Worm (Caenorhabditis elegans): ENCODE measurements around the gene K01D12.1.

K01D12.1 gene

ce11 chrV:12377256-12377655, at the start of gene K01D12.1:
TSS of gene K01D12.1 (plus strand) at chrV:12377556.
- TF ChIP-seq him-1 (tag; optimal IDR thresholded peaks at IDR 0.05) (no peak), dao-5 (tag; optimal IDR thresholded peaks at IDR 0.05) (no peak), W03F9.2 (tag; optimal IDR thresholded peaks at IDR 0.05) (no peak)

- TF ChIP-seq dao-5 (tag; optimal IDR thresholded peaks at IDR 0.05) = no peak
- TF ChIP-seq W03F9.2 (tag; optimal IDR thresholded peaks at IDR 0.05) = no peak
- no peak for TF ChIP-seq him-1 (tag; optimal IDR thresholded peaks at IDR 0.05)
These were observed 48.2 kb upstream of the K01D12.1 start for ce11 chrV:12329173-12329572.

ce11 chrV:12331820-12332219, 45.5 kb upstream of the K01D12.1 start:
- TF ChIP-seq dao-5 (tag; optimal IDR thresholded peaks at IDR 0.05) (no peak), him-1 (tag; optimal IDR thresholded peaks at IDR 0.05) (no peak), W03F9.2 (tag; optimal IDR thresholded peaks at IDR 0.05) (no peak)

ce11 chrV:12334387-12334786, 43.0 kb upstream of the K01D12.1 start:
- no peak for TF ChIP-seq dao-5 (tag; optimal IDR thresholded peaks at IDR 0.05)
- no peak for TF ChIP-seq W03F9.2 (tag; optimal IDR thresholded peaks at IDR 0.05)
- no peak for TF ChIP-seq him-1 (tag; optimal IDR thresholded peaks at IDR 0.05)

ce11 chrV:12337894-12338293, 39.5 kb upstream of the K01D12.1 start, which contains the start of gene twk-13:
TSS of gene twk-13 (minus strand) at chrV:12337994.
- TF ChIP-seq dao-5 (tag; optimal IDR thresholded peaks at IDR 0.05) (no peak), him-1 (tag; optimal IDR thresholded peaks at IDR 0.05) (no peak), W03F9.2 (tag; optimal IDR thresholded peaks at IDR 0.05) (no peak)

- TF ChIP-seq him-1 (tag; optimal IDR thresholded peaks at IDR 0.05) = peak; percentile 83
- TF ChIP-seq W03F9.2 (tag; optimal IDR thresholded peaks at IDR 0.05) = peak; percentile 96
- no peak for TF ChIP-seq dao-5 (tag; optimal IDR thresholded peaks at IDR 0.05)
These were observed 33.9 kb upstream of the K01D12.1 start, which contains the start of gene tomm-20 for ce11 chrV:12343419-12343969. TSS of gene tomm-20 (minus strand) at chrV:12343469.

ce11 chrV:12344845-12345244, 32.5 kb upstream of the K01D12.1 start, which contains the start of gene F23H12.3:
TSS of gene F23H12.3 (plus strand) at chrV:12345145.
- TF ChIP-seq dao-5 (tag; optimal IDR thresholded peaks at IDR 0.05) (no peak), him-1 (tag; optimal IDR thresholded peaks at IDR 0.05) (no peak), W03F9.2 (tag; optimal IDR thresholded peaks at IDR 0.05) (no peak)

ce11 chrV:12345808-12346207, 31.5 kb upstream of the K01D12.1 start, which contains the start of gene snb-2:
TSS of gene snb-2 (minus strand) at chrV:12345908.
- TF ChIP-seq dao-5 (tag; optimal IDR thresholded peaks at IDR 0.05) (no peak), W03F9.2 (tag; optimal IDR thresholded peaks at IDR 0.05) (no peak), him-1 (tag; optimal IDR thresholded peaks at IDR 0.05) (no peak)

ce11 chrV:12347854-12348253, 29.5 kb upstream of the K01D12.1 start:
- no peak for TF ChIP-seq W03F9.2 (tag; optimal IDR thresholded peaks at IDR 0.05)
- TF ChIP-seq dao-5 (tag; optimal IDR thresholded peaks at IDR 0.05) = no peak
- TF ChIP-seq him-1 (tag; optimal IDR thresholded peaks at IDR 0.05) = no peak

ce11 chrV:12349365-12349764, 28.0 kb upstream of the K01D12.1 start:
- TF ChIP-seq W03F9.2 (tag; optimal IDR thresholded peaks at IDR 0.05) (no peak), dao-5 (tag; optimal IDR thresholded peaks at IDR 0.05) (no peak), him-1 (tag; optimal IDR thresholded peaks at IDR 0.05) (no peak)

- TF ChIP-seq him-1 (tag; optimal IDR thresholded peaks at IDR 0.05) (no peak), W03F9.2 (tag; optimal IDR thresholded peaks at IDR 0.05) (no peak), dao-5 (tag; optimal IDR thresholded peaks at IDR 0.05) (no peak)
These were observed 25.5 kb upstream of the K01D12.1 start for ce11 chrV:12351842-12352241.

ce11 chrV:12352445-12352844, 24.9 kb upstream of the K01D12.1 start, which contains the start of gene sqt-3:
TSS of gene sqt-3 (plus strand) at chrV:12352745.
- TF ChIP-seq dao-5 (tag; optimal IDR thresholded peaks at IDR 0.05) (no peak), him-1 (tag; optimal IDR thresholded peaks at IDR 0.05) (no peak), W03F9.2 (tag; optimal IDR thresholded peaks at IDR 0.05) (no peak)

- TF ChIP-seq him-1 (tag; optimal IDR thresholded peaks at IDR 0.05) (no peak), W03F9.2 (tag; optimal IDR thresholded peaks at IDR 0.05) (no peak), dao-5 (tag; optimal IDR thresholded peaks at IDR 0.05) (no peak)
These were observed 24.5 kb upstream of the K01D12.1 start for ce11 chrV:12352881-12353280.

ce11 chrV:12353505-12353904, 23.9 kb upstream of the K01D12.1 start:
- TF ChIP-seq dao-5 (tag; optimal IDR thresholded peaks at IDR 0.05) = no peak

- TF ChIP-seq him-1 (tag; optimal IDR thresholded peaks at IDR 0.05) (no peak), W03F9.2 (tag; optimal IDR thresholded peaks at IDR 0.05) (no peak), dao-5 (tag; optimal IDR thresholded peaks at IDR 0.05) (no peak)
These were observed 23.0 kb upstream of the K01D12.1 start for ce11 chrV:12354193-12354830.
